Fruit fly (Drosophila melanogaster) whole organism, embryonic: ENCODE results near the gene Sirup.

Experiments used
- BEAF-32 ChIP-seq: fragments of 200-800 bp; sonication (Bioruptor generic); optimal IDR thresholded peaks from 3 replicates; lab custom pipeline; 2017; ENCODE audit warnings: missing biosample characterization, missing genetic modification characterization, mild to moderate bottlenecking, moderate library complexity, missing genetic modification reagents
- C15 ChIP-seq: fragments of 200-800 bp; sonication (Bioruptor generic); IDR thresholded peaks from 3 replicates; pipeline ENCODE4 v1.3.6; 2022; ENCODE audit warnings: missing biosample characterization, missing genetic modification characterization
- CG1024 ChIP-seq: fragments of 200-800 bp; sonication (Bioruptor generic); IDR thresholded peaks from 2 replicates; pipeline ENCODE4 v1.3.6; 2022; ENCODE audit warnings: missing biosample characterization, missing genetic modification characterization
- CG11085 ChIP-seq: fragments of 200-800 bp; sonication (Bioruptor generic); IDR thresholded peaks from 2 replicates; pipeline ENCODE4 v1.3.6; 2022; ENCODE audit warnings: missing biosample characterization, missing genetic modification characterization
- CG11696 ChIP-seq: fragments of 200-800 bp; sonication (Bioruptor generic); IDR thresholded peaks from 2 replicates; pipeline ENCODE4 v1.3.6; 2022; ENCODE audit warnings: missing biosample characterization, missing genetic modification characterization
- CG12104 ChIP-seq: fragments of 200-800 bp; sonication (Bioruptor generic); optimal IDR thresholded peaks from 3 replicates; lab custom pipeline; 2016; ENCODE audit warnings: missing biosample characterization, missing genetic modification characterization
- CG12769 ChIP-seq: fragments of 200-800 bp; sonication (Bioruptor generic); optimal IDR thresholded peaks from 2 replicates; lab custom pipeline; 2019; ENCODE audit warnings: missing biosample characterization, mild to moderate bottlenecking, missing genetic modification characterization, moderate library complexity
- CG15011 ChIP-seq: fragments of 200-800 bp; sonication (Bioruptor generic); optimal IDR thresholded peaks from 3 replicates; lab custom pipeline; 2018; ENCODE audit warnings: missing biosample characterization, mild to moderate bottlenecking, missing genetic modification characterization
- CG1529 ChIP-seq: fragments of 200-800 bp; sonication (Bioruptor generic); optimal IDR thresholded peaks from 3 replicates; lab custom pipeline; 2018; ENCODE audit warnings: missing biosample characterization, missing genetic modification characterization
- CG17912 ChIP-seq: fragments of 200-800 bp; sonication (Bioruptor generic); optimal IDR thresholded peaks from 2 replicates; lab custom pipeline; 2018; ENCODE audit warnings: missing biosample characterization, mild to moderate bottlenecking, missing genetic modification characterization
- CG2129 ChIP-seq: fragments of 200-800 bp; sonication (Bioruptor generic); IDR thresholded peaks from 2 replicates; pipeline ENCODE4 v1.3.6; 2022; ENCODE audit warnings: missing biosample characterization, missing genetic modification characterization; ENCODE audit not compliant: partially characterized antibody
- CG2199 ChIP-seq: fragments of 200-800 bp; sonication (Bioruptor generic); IDR thresholded peaks from 3 replicates; pipeline ENCODE4 v1.3.6; 2022; ENCODE audit warnings: missing biosample characterization, missing genetic modification characterization
- CG6765 ChIP-seq: fragments of 200-800 bp; sonication (Bioruptor generic); optimal IDR thresholded peaks from 3 replicates; lab custom pipeline; 2017; ENCODE audit warnings: missing biosample characterization, mild to moderate bottlenecking, missing genetic modification characterization
- CG7745 ChIP-seq: fragments of 200-800 bp; sonication (Bioruptor generic); optimal IDR thresholded peaks from 2 replicates; lab custom pipeline; 2018; ENCODE audit warnings: missing biosample characterization, mild to moderate bottlenecking, missing genetic modification characterization, moderate library complexity
- CG7928 ChIP-seq: fragments of 200-800 bp; sonication (Bioruptor generic); optimal IDR thresholded peaks from 2 replicates; lab custom pipeline; 2017; ENCODE audit warnings: missing biosample characterization, mild to moderate bottlenecking, missing genetic modification characterization
- CG8359 ChIP-seq: fragments of 200-800 bp; sonication (Bioruptor generic); optimal IDR thresholded peaks from 2 replicates; lab custom pipeline; 2017; ENCODE audit warnings: missing biosample characterization, mild to moderate bottlenecking, missing genetic modification characterization, borderline replicate concordance
- CG8924 ChIP-seq: fragments of 200-800 bp; optimal IDR thresholded peaks from 3 replicates; lab custom pipeline; 2019; ENCODE audit warnings: missing biosample characterization, mild to moderate bottlenecking, missing genetic modification characterization, moderate library complexity
- Dad ChIP-seq: fragments of 200-800 bp; sonication (Bioruptor generic); optimal IDR thresholded peaks from 3 replicates; lab custom pipeline; 2016; ENCODE audit warnings: missing biosample characterization, missing genetic modification characterization
- Doc3 ChIP-seq: fragments of 200-800 bp; sonication (Bioruptor generic); IDR thresholded peaks from 3 replicates; pipeline ENCODE4 v1.3.6; 2022; ENCODE audit warnings: missing biosample characterization, missing genetic modification characterization; ENCODE audit not compliant: partially characterized antibody
- E2f1 ChIP-seq: fragments of 200-800 bp; sonication (Bioruptor generic); IDR thresholded peaks from 2 replicates; pipeline ENCODE4 v1.3.6; 2022; ENCODE audit warnings: missing biosample characterization, missing genetic modification characterization
- Eip74EF ChIP-seq, 2 experiments: fragments of 200-800 bp in 1 of 2; fragments of >200 bp in 1 of 2; sonication (Bioruptor generic) in 1 of 2; optimal IDR thresholded peaks; 2 replicates each; lab custom pipeline; 2017 to 2019; ENCODE audit warnings: missing biosample characterization in 2 of 2, missing genetic modification characterization in 2 of 2, mild to moderate bottlenecking in 1 of 2, moderate library complexity in 1 of 2
- Elba2 ChIP-seq: fragments of 200-800 bp; sonication (Bioruptor generic); optimal IDR thresholded peaks from 3 replicates; lab custom pipeline; 2016; ENCODE audit warnings: missing biosample characterization, missing genetic modification characterization
- Fer2 ChIP-seq: fragments of 200-800 bp; sonication (Bioruptor generic); optimal IDR thresholded peaks from 2 replicates; lab custom pipeline; 2018; ENCODE audit warnings: missing biosample characterization, mild to moderate bottlenecking, missing genetic modification characterization, moderate library complexity
- HLH3B ChIP-seq: fragments of 200-800 bp; sonication (Bioruptor generic); IDR thresholded peaks from 2 replicates; pipeline ENCODE4 v1.3.6; 2022; ENCODE audit warnings: missing biosample characterization, missing genetic modification characterization
- HLH54F ChIP-seq: fragments of 200-800 bp; sonication (Bioruptor generic); optimal IDR thresholded peaks from 3 replicates; lab custom pipeline; 2016; ENCODE audit warnings: missing biosample characterization, missing genetic modification characterization
- HmgD ChIP-seq: fragments of 200-800 bp; sonication (Bioruptor generic); optimal IDR thresholded peaks from 3 replicates; lab custom pipeline; 2016; ENCODE audit warnings: missing biosample characterization, missing genetic modification characterization
- Hsf ChIP-seq: fragments of 200-800 bp; sonication (Bioruptor generic); optimal IDR thresholded peaks from 3 replicates; lab custom pipeline; 2016; ENCODE audit warnings: missing biosample characterization, missing genetic modification characterization
- Max ChIP-seq: fragments of 200-800 bp; sonication (Bioruptor generic); optimal IDR thresholded peaks from 2 replicates; lab custom pipeline; 2016; ENCODE audit warnings: missing biosample characterization, mild to moderate bottlenecking, missing genetic modification characterization
- Mrtf ChIP-seq: fragments of 200-800 bp; sonication (Bioruptor generic); IDR thresholded peaks from 3 replicates; pipeline ENCODE4 v1.3.6; 2022; ENCODE audit warnings: missing biosample characterization, missing genetic modification characterization
- Myb ChIP-seq: fragments of 200-800 bp; sonication (Bioruptor generic); optimal IDR thresholded peaks from 2 replicates; lab custom pipeline; 2016; ENCODE audit warnings: missing biosample characterization, missing genetic modification characterization
- Opbp ChIP-seq: fragments of 200-800 bp; sonication (Bioruptor generic); IDR thresholded peaks from 3 replicates; pipeline ENCODE4 v1.3.6; 2022; ENCODE audit warnings: missing biosample characterization, missing genetic modification characterization; ENCODE audit not compliant: partially characterized antibody
- Spps ChIP-seq: fragments of 200-800 bp; sonication (Bioruptor generic); optimal IDR thresholded peaks from 2 replicates; lab custom pipeline; 2018; ENCODE audit warnings: missing biosample characterization, mild to moderate bottlenecking, missing genetic modification characterization
- ac ChIP-seq: fragments of 200-800 bp; sonication (Bioruptor generic); optimal IDR thresholded peaks from 3 replicates; lab custom pipeline; 2017; ENCODE audit warnings: missing biosample characterization, mild to moderate bottlenecking, missing genetic modification characterization
- ato ChIP-seq: fragments of 200-800 bp; sonication (Bioruptor generic); IDR thresholded peaks from 2 replicates; pipeline ENCODE4 v1.3.6; 2022; ENCODE audit warnings: missing biosample characterization, missing genetic modification characterization; ENCODE audit not compliant: partially characterized antibody
- btn ChIP-seq: fragments of 200-800 bp; sonication (Bioruptor generic); optimal IDR thresholded peaks from 2 replicates; lab custom pipeline; 2016; ENCODE audit warnings: missing biosample characterization, missing genetic modification characterization
- cad ChIP-seq: fragments of >200 bp; optimal IDR thresholded peaks from 2 replicates; lab custom pipeline; 2017; ENCODE audit warnings: missing biosample characterization, missing genetic modification characterization
- chm ChIP-seq: fragments of 200-800 bp; sonication (Bioruptor generic); IDR thresholded peaks from 2 replicates; pipeline ENCODE4 v1.3.6; 2022; ENCODE audit warnings: missing biosample characterization, missing genetic modification characterization
- chn ChIP-seq: fragments of 200-800 bp; sonication (Bioruptor generic); optimal IDR thresholded peaks from 2 replicates; lab custom pipeline; 2016; ENCODE audit warnings: missing biosample characterization, missing genetic modification characterization
- crol ChIP-seq: fragments of 200-800 bp; sonication (Bioruptor generic); IDR thresholded peaks from 2 replicates; pipeline ENCODE4 v1.3.6; 2022; ENCODE audit warnings: missing biosample characterization, missing genetic modification characterization
- fd64A ChIP-seq: fragments of 200-800 bp; sonication (Bioruptor generic); optimal IDR thresholded peaks from 3 replicates; lab custom pipeline; 2018; ENCODE audit warnings: missing biosample characterization, mild to moderate bottlenecking, missing genetic modification characterization
- grau ChIP-seq: fragments of 200-800 bp; optimal IDR thresholded peaks from 3 replicates; lab custom pipeline; 2019; ENCODE audit warnings: missing biosample characterization, mild to moderate bottlenecking, missing genetic modification characterization, moderate library complexity
- grn ChIP-seq: fragments of 200-800 bp; sonication (Bioruptor generic); optimal IDR thresholded peaks from 3 replicates; lab custom pipeline; 2017; ENCODE audit warnings: missing biosample characterization, missing genetic modification characterization
- jing ChIP-seq: fragments of 200-800 bp; sonication (Bioruptor generic); optimal IDR thresholded peaks from 2 replicates; lab custom pipeline; 2018; ENCODE audit warnings: missing biosample characterization, mild to moderate bottlenecking, missing genetic modification characterization
- mirr ChIP-seq: fragments of 200-800 bp; sonication (Bioruptor generic); optimal IDR thresholded peaks from 3 replicates; lab custom pipeline; 2018; ENCODE audit warnings: missing biosample characterization, mild to moderate bottlenecking, missing genetic modification characterization
- pb ChIP-seq: fragments of 200-800 bp; sonication (Bioruptor generic); optimal IDR thresholded peaks from 3 replicates; lab custom pipeline; 2016; ENCODE audit warnings: missing biosample characterization, missing genetic modification characterization
- schlank ChIP-seq: fragments of 200-800 bp; sonication (Bioruptor generic); optimal IDR thresholded peaks from 2 replicates; lab custom pipeline; 2018; ENCODE audit warnings: missing biosample characterization, mild to moderate bottlenecking, missing genetic modification characterization
- sima ChIP-seq: fragments of 200-800 bp; sonication (Bioruptor generic); optimal IDR thresholded peaks from 2 replicates; lab custom pipeline; 2016; ENCODE audit warnings: missing biosample characterization, missing genetic modification characterization
- slbo ChIP-seq: fragments of 200-800 bp; sonication (Bioruptor generic); IDR thresholded peaks from 2 replicates; pipeline ENCODE4 v1.3.6; 2022; ENCODE audit warnings: missing biosample characterization, missing genetic modification characterization
- toy ChIP-seq: fragments of 200-800 bp; sonication (Bioruptor generic); IDR thresholded peaks from 2 replicates; pipeline ENCODE4 v1.3.6; 2022; ENCODE audit warnings: missing biosample characterization, missing genetic modification characterization
- unc-4 ChIP-seq: fragments of 200-800 bp; sonication (Bioruptor generic); IDR thresholded peaks from 2 replicates; pipeline ENCODE4 v1.3.6; 2022; ENCODE audit warnings: missing biosample characterization, missing genetic modification characterization; ENCODE audit not compliant: partially characterized antibody
- yki ChIP-seq: fragments of >200 bp; optimal IDR thresholded peaks from 3 replicates; lab custom pipeline; 2018

Gene Sirup

DNA sequence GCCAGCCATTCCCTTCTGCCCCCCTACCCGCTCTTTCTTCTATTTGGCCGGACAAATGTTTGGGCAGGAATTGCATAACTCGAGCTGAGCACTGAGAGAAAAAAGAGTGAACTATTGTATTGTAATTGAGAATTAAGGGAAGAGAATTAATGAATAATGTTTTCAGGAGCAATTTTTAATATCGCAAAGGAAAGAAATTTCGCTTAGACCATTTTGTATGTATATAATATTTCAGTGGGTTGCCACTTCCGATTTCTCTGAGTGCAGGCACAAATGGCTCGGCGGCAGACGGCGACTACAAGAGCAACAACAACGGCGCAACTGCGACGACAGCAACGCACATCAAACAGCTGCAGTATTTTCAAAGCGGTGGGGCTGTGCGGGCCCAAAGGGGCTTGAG, 34.1 kb upstream of the Sirup start (continued):
- no peak for TF ChIP-seq grn
- TF ChIP-seq Mrtf, result peak; percentile 78; the same call in 2 of the 3 replicates
- peak; percentile 40 for TF ChIP-seq CG1529 (GFP tag; lab: Kevin White, UChicago)
- no peak for TF ChIP-seq CG7745 (tag; lab: Kevin White, UChicago)
- TF ChIP-seq CG2129 (GFP tag; lab: Robert Waterston, UW), result no peak
- TF ChIP-seq fd64A (GFP tag; lab: Kevin White, UChicago), result no peak
- TF ChIP-seq mirr (GFP tag; lab: Kevin White, UChicago), result no peak
- peak; percentile 75 for TF ChIP-seq CG12769 (tag; lab: Kevin White, UChicago)
- peak; percentile 81 for TF ChIP-seq slbo (GFP tag; lab: Robert Waterston, UW)
- peak; percentile 35 for TF ChIP-seq Dad (GFP tag; lab: Kevin White, UChicago)
- TF ChIP-seq Opbp (GFP tag; lab: Robert Waterston, UW), result no peak
- TF ChIP-seq crol (GFP tag; lab: Robert Waterston, UW), result peak; percentile 68
- peak; percentile 59 for TF ChIP-seq jing
- peak; percentile 66 for TF ChIP-seq chn
- TF ChIP-seq CG8924 (tag; lab: Kevin White, UChicago), result peak; percentile 71
- no peak for TF ChIP-seq CG8359 (GFP tag; lab: Kevin White, UChicago)
- no peak for TF ChIP-seq schlank (tag; lab: Kevin White, UChicago)
- peak; percentile 49 for TF ChIP-seq pb (GFP tag; lab: Kevin White, UChicago)
- TF ChIP-seq Max (GFP tag; lab: Kevin White, UChicago), result peak; percentile 31
- TF ChIP-seq CG15011 (GFP tag; lab: Kevin White, UChicago), result peak; percentile 0
- TF ChIP-seq cad (GFP tag; lab: Kevin White, UChicago), result no peak
- no peak for TF ChIP-seq yki (lab: Kevin White, UChicago)
- no peak for TF ChIP-seq CG7928 (GFP tag; lab: Kevin White, UChicago)
- TF ChIP-seq Myb (GFP tag; lab: Kevin White, UChicago), result peak; percentile 39
- TF ChIP-seq E2f1, result peak; percentile 72
- no peak for TF ChIP-seq CG17912 (GFP tag; lab: Kevin White, UChicago)
- TF ChIP-seq Eip74EF (GFP tag; optimal IDR thresholded peaks at IDR 0.05; lab: Kevin White, UChicago), result peak in 1 of 2 experiments; percentile 52
- TF ChIP-seq CG1024, result peak; percentile 70; the same call in 1 of the 2 replicates
- no peak for TF ChIP-seq CG2199 (GFP tag; lab: Robert Waterston, UW)
- TF ChIP-seq Elba2 (GFP tag; lab: Kevin White, UChicago), result peak; percentile 11
- TF ChIP-seq ac, result no peak
- TF ChIP-seq unc-4, result no peak
- TF ChIP-seq btn, result peak; percentile 51
- no peak for TF ChIP-seq Doc3 (GFP tag; lab: Robert Waterston, UW)
- TF ChIP-seq CG6765 (GFP tag; lab: Kevin White, UChicago), result no peak
- 0 out of 3 replicates have a peak, but pooled peaks have one; percentile 32 for TF ChIP-seq C15 (GFP tag; lab: Robert Waterston, UW)
- no peak for TF ChIP-seq toy (GFP tag; lab: Robert Waterston, UW)
- TF ChIP-seq Hsf (GFP tag; lab: Kevin White, UChicago), result peak; percentile 71
- peak; percentile 48; the same call in 1 of the 2 replicates for TF ChIP-seq CG11085
- TF ChIP-seq chm, result no peak; the same call in 1 of the 2 replicates
- no peak for TF ChIP-seq Spps
- peak; percentile 90 for TF ChIP-seq HLH3B (GFP tag; lab: Robert Waterston, UW)
- no peak for TF ChIP-seq BEAF-32 (GFP tag; lab: Kevin White, UChicago)
- TF ChIP-seq grau (tag; lab: Kevin White, UChicago), result peak; percentile 68
- no peak for TF ChIP-seq Fer2 (tag; lab: Kevin White, UChicago)
- TF ChIP-seq HLH54F (GFP tag; lab: Kevin White, UChicago), result peak; percentile 56
- TF ChIP-seq CG11696 (GFP tag; lab: Robert Waterston, UW), result peak; percentile 47; the same call in 1 of the 2 replicates
- no peak for TF ChIP-seq sima
- peak; percentile 27 for TF ChIP-seq CG12104
- TF ChIP-seq HmgD (GFP tag; lab: Kevin White, UChicago), result no peak
- TF ChIP-seq ato (GFP tag; lab: Robert Waterston, UW), result no peak
